Worm (Caenorhabditis elegans) whole organism, L2 larva: ENCODE results near the gene tbx-36.
A peak's percentile ranks its signal among the peaks of the same experiment; 100 is the strongest.

Source experiments
- C34F6.9 ChIP-seq: fragments of 150-350 bp; optimal IDR thresholded peaks from 2 replicates; lab custom pipeline; 2014; ENCODE audit warnings: missing biosample characterization, missing genetic modification characterization
- F13H6.1 ChIP-seq: sonication (generic microtip); optimal IDR thresholded peaks from 2 replicates; lab custom pipeline; 2016; ENCODE audit warnings: missing genetic modification characterization, missing compliant biosample characterization
- R02D3.7 ChIP-seq: fragments of 150-350 bp; optimal IDR thresholded peaks from 2 replicates; lab custom pipeline; 2014; ENCODE audit warnings: missing biosample characterization, missing genetic modification characterization
- Y55F3AM.14 ChIP-seq: fragments of 200-800 bp; sonication (Bioruptor generic); optimal IDR thresholded peaks from 2 replicates; lab custom pipeline; 2018; ENCODE audit warnings: mild to moderate bottlenecking, missing genetic modification characterization, missing compliant biosample characterization
- ZK546.5 ChIP-seq: sonication (generic microtip); optimal IDR thresholded peaks from 2 replicates; lab custom pipeline; 2017; ENCODE audit warnings: missing biosample characterization, missing genetic modification characterization
- ama-1 ChIP-seq: fragments of 150-350 bp; optimal IDR thresholded peaks from 2 replicates; lab custom pipeline; 2018; ENCODE audit warnings: inconsistent platforms
- blmp-1 ChIP-seq: sonication (generic microtip); optimal IDR thresholded peaks from 2 replicates; lab custom pipeline; 2017; ENCODE audit warnings: missing genetic modification characterization, mild to moderate bottlenecking, missing compliant biosample characterization, antibody characterized with exemption, moderate library complexity; ENCODE audit not compliant: insufficient read depth
- ceh-16 ChIP-seq: fragments of 150-350 bp; optimal IDR thresholded peaks from 2 replicates; lab custom pipeline; 2014; ENCODE audit warnings: missing biosample characterization, missing genetic modification characterization
- ceh-82 ChIP-seq: fragments of 150-350 bp; optimal IDR thresholded peaks from 2 replicates; lab custom pipeline; 2014; ENCODE audit warnings: missing biosample characterization, missing genetic modification characterization
- crh-2 ChIP-seq: sonication (generic microtip); optimal IDR thresholded peaks from 2 replicates; lab custom pipeline; 2017; ENCODE audit warnings: missing biosample characterization, missing genetic modification characterization
- dmd-4 ChIP-seq: sonication (generic microtip); optimal IDR thresholded peaks from 2 replicates; lab custom pipeline; 2017; ENCODE audit warnings: missing biosample characterization, missing genetic modification characterization
- egl-27 ChIP-seq: sonication (generic microtip); optimal IDR thresholded peaks from 3 replicates; lab custom pipeline; 2017; ENCODE audit warnings: missing biosample characterization, missing genetic modification reagents, missing genetic modification characterization
- elt-1 ChIP-seq: fragments of 150-350 bp; optimal IDR thresholded peaks from 2 replicates; lab custom pipeline; 2014; ENCODE audit warnings: missing biosample characterization, missing genetic modification characterization
- elt-3 ChIP-seq: sonication (generic microtip); optimal IDR thresholded peaks from 2 replicates; lab custom pipeline; 2017; ENCODE audit warnings: missing biosample characterization, missing genetic modification characterization
- fos-1 ChIP-seq: fragments of 150-350 bp; optimal IDR thresholded peaks from 2 replicates; lab custom pipeline; 2014; ENCODE audit warnings: missing biosample characterization, missing genetic modification characterization
- gmeb-1 ChIP-seq: fragments of 150-350 bp; optimal IDR thresholded peaks from 2 replicates; lab custom pipeline; 2014; ENCODE audit warnings: missing biosample characterization, missing genetic modification characterization
- lin-11 ChIP-seq: fragments of 150-350 bp; sonication (generic microtip); optimal IDR thresholded peaks from 2 replicates; lab custom pipeline; 2014; ENCODE audit warnings: missing biosample characterization, missing genetic modification characterization, inconsistent platforms, mixed read lengths
- lin-13 ChIP-seq: fragments of 150-350 bp; optimal IDR thresholded peaks from 2 replicates; lab custom pipeline; 2014; ENCODE audit warnings: missing biosample characterization, missing genetic modification reagents, missing genetic modification characterization
- lin-39 ChIP-seq: fragments of 150-350 bp; optimal IDR thresholded peaks from 2 replicates; lab custom pipeline; 2014; ENCODE audit warnings: missing biosample characterization, missing genetic modification reagents, missing genetic modification characterization
- lsy-2 ChIP-seq, 2 experiments: fragments of 150-350 bp in 1 of 2; sonication (generic microtip) in 1 of 2; optimal IDR thresholded peaks; 2 replicates each; lab custom pipeline; 2014 to 2017; ENCODE audit warnings: missing biosample characterization in 2 of 2, missing genetic modification characterization in 2 of 2
- mab-5 ChIP-seq: fragments of 150-350 bp; optimal IDR thresholded peaks from 2 replicates; lab custom pipeline; 2014; ENCODE audit warnings: missing biosample characterization, missing genetic modification characterization
- mbf-1 ChIP-seq: sonication (generic microtip); optimal IDR thresholded peaks from 2 replicates; lab custom pipeline; 2017; ENCODE audit warnings: missing biosample characterization, missing genetic modification characterization
- mdl-1 ChIP-seq, 2 experiments: fragments of 150-350 bp in 1 of 2; sonication (generic microtip) in 1 of 2; optimal IDR thresholded peaks; 2 replicates each; lab custom pipeline; 2017; ENCODE audit warnings: missing biosample characterization in 2 of 2, missing genetic modification characterization in 2 of 2
- nhr-10 ChIP-seq: sonication (generic microtip); optimal IDR thresholded peaks from 2 replicates; lab custom pipeline; 2017; ENCODE audit warnings: missing biosample characterization, missing genetic modification characterization
- nhr-11 ChIP-seq: fragments of 150-350 bp; optimal IDR thresholded peaks from 2 replicates; lab custom pipeline; 2014; ENCODE audit warnings: missing biosample characterization, missing genetic modification characterization
- nhr-12 ChIP-seq: fragments of 150-350 bp; optimal IDR thresholded peaks from 2 replicates; lab custom pipeline; 2014; ENCODE audit warnings: missing biosample characterization, missing genetic modification characterization
- nhr-129 ChIP-seq: fragments of 150-350 bp; optimal IDR thresholded peaks from 2 replicates; lab custom pipeline; 2014; ENCODE audit warnings: missing biosample characterization, missing genetic modification characterization
- nhr-21 ChIP-seq: fragments of 150-350 bp; optimal IDR thresholded peaks from 2 replicates; lab custom pipeline; 2014; ENCODE audit warnings: missing biosample characterization, missing genetic modification characterization
- nhr-23 ChIP-seq: fragments of 150-350 bp; optimal IDR thresholded peaks from 2 replicates; lab custom pipeline; 2014; ENCODE audit warnings: missing biosample characterization, missing genetic modification reagents, missing genetic modification characterization
- nhr-237 ChIP-seq: fragments of 150-350 bp; optimal IDR thresholded peaks from 2 replicates; lab custom pipeline; 2014; ENCODE audit warnings: missing biosample characterization, missing genetic modification characterization
- nhr-25 ChIP-seq: fragments of 150-350 bp; sonication (generic microtip); optimal IDR thresholded peaks from 3 replicates; lab custom pipeline; 2014; ENCODE audit warnings: missing biosample characterization, missing genetic modification characterization
- nhr-6 ChIP-seq: fragments of 150-350 bp; optimal IDR thresholded peaks from 2 replicates; lab custom pipeline; 2014; ENCODE audit warnings: missing biosample characterization, missing genetic modification characterization
- nhr-77 ChIP-seq: fragments of 150-350 bp; optimal IDR thresholded peaks from 2 replicates; lab custom pipeline; 2014; ENCODE audit warnings: missing biosample characterization, missing genetic modification characterization
- peb-1 ChIP-seq: fragments of 150-350 bp; optimal IDR thresholded peaks from 2 replicates; lab custom pipeline; 2014; ENCODE audit warnings: missing biosample characterization, missing genetic modification characterization
- sem-4 ChIP-seq: fragments of 150-350 bp; optimal IDR thresholded peaks from 2 replicates; lab custom pipeline; 2014; ENCODE audit warnings: missing biosample characterization, missing genetic modification reagents, missing genetic modification characterization
- skn-1 ChIP-seq: sonication (generic microtip); optimal IDR thresholded peaks from 2 replicates; lab custom pipeline; 2017; ENCODE audit warnings: missing biosample characterization, missing genetic modification characterization
- sma-9 ChIP-seq, 2 experiments: fragments of 150-350 bp in 1 of 2; sonication (generic microtip) in 1 of 2; optimal IDR thresholded peaks; 2 replicates each; lab custom pipeline; 2014 to 2016; ENCODE audit warnings: missing genetic modification characterization in 2 of 2, mild to moderate bottlenecking in 1 of 2, missing biosample characterization in 1 of 2, missing compliant biosample characterization in 1 of 2, missing genetic modification reagents in 1 of 2, moderate library complexity in 1 of 2
- snpc-4 ChIP-seq: fragments of 150-350 bp; optimal IDR thresholded peaks from 2 replicates; lab custom pipeline; 2014; ENCODE audit warnings: missing biosample characterization, missing genetic modification characterization
- unc-39 ChIP-seq: fragments of 150-350 bp; optimal IDR thresholded peaks from 2 replicates; lab custom pipeline; 2014; ENCODE audit warnings: missing biosample characterization, missing genetic modification characterization
- unc-55 ChIP-seq: fragments of 150-350 bp; sonication (generic microtip); optimal IDR thresholded peaks from 3 replicates; lab custom pipeline; 2014; ENCODE audit warnings: missing biosample characterization, missing genetic modification reagents, missing genetic modification characterization
- unc-62 ChIP-seq: fragments of 150-350 bp; optimal IDR thresholded peaks from 2 replicates; lab custom pipeline; 2014; ENCODE audit warnings: missing biosample characterization, missing genetic modification reagents, missing genetic modification characterization
- zag-1 ChIP-seq: fragments of 150-350 bp; optimal IDR thresholded peaks from 2 replicates; lab custom pipeline; 2014; ENCODE audit warnings: missing biosample characterization, missing genetic modification characterization
- ztf-1 ChIP-seq: fragments of 200-800 bp; sonication (Bioruptor generic); conservative IDR thresholded peaks from 2 replicates; pipeline ENCODE4 v1.3.6; 2022; ENCODE audit warnings: missing genetic modification characterization, missing compliant biosample characterization

tbx-36 gene

DNA sequence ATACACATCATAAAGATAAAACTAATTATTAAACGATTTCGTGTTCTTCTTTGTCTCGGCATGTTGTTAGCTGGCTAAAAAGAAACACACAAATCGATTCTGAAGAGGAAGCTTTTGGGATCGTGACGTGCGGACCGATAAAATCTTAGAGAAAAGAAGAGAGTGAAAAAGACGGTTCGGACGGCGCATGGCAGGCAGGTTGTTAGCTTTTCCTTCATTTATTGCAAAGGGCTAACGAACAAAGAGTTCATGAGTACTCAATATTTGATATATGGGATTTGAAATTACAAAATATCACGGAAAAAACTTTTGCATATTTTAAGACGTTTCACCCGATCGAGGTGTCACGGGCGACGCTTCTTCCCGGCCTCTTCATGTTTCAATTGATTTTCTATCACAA is 4.7 kb upstream of the tbx-36 start, which contains the start of gene ZK829.3:
ZK829.3 (minus strand) TSS at position 101 of the 400 bp plus-strand sequence.
- TF ChIP-seq ceh-16: no peak
- TF ChIP-seq crh-2 (tag; lab: Kevin White, UChicago): no peak
- no peak for TF ChIP-seq snpc-4 (tag; lab: Kevin White, UChicago)
- no peak for TF ChIP-seq nhr-237 (tag; lab: Kevin White, UChicago)
- TF ChIP-seq unc-39: no peak
- no peak for TF ChIP-seq blmp-1
- TF ChIP-seq mab-5: no peak
- TF ChIP-seq nhr-10 (tag; lab: Kevin White, UChicago): no peak
- no peak for TF ChIP-seq lin-39 (tag; lab: Kevin White, UChicago)
- no peak for TF ChIP-seq ama-1 (lab: Kevin White, UChicago)
- no peak for TF ChIP-seq R02D3.7 (tag; lab: Kevin White, UChicago)
- TF ChIP-seq F13H6.1: no peak
- no peak for TF ChIP-seq lin-13 (GFP tag; lab: Kevin White, UChicago)
- TF ChIP-seq nhr-6 (tag; lab: Kevin White, UChicago): no peak
- no peak for TF ChIP-seq nhr-11 (tag; lab: Kevin White, UChicago)
- TF ChIP-seq ceh-82 (tag; lab: Kevin White, UChicago): no peak

DNA sequence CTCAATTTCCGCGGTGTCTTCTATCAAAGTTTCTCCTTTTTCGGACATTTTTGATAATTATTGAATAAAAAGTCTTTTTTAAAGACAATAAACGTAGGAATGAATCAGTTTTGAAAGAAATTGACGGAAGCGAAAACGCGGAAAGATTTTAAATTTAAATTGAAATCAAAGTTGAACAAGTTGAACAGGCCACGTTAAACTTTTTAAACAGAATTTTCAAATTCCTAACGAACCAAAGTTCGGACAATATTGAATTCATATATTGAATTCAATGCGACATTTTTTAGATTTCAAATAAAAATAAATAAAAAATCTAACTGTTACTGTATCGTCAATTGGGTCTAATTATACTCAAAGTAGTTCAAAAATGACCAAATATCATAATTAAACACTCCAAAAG is 653 bp upstream of the tbx-36 start, which contains the start of gene hdl-1:
hdl-1 (minus strand) TSS at position 101 of the 400 bp plus-strand sequence.
- TF ChIP-seq gmeb-1 (no peak), unc-62 (GFP tag; lab: Kevin White, UChicago) (no peak), mdl-1 (tag; optimal IDR thresholded peaks at IDR 0.05; lab: Kevin White, UChicago) (no peak), mab-5 (no peak), nhr-237 (tag; lab: Kevin White, UChicago) (no peak), R02D3.7 (tag; lab: Kevin White, UChicago) (no peak), sma-9 (GFP tag; optimal IDR thresholded peaks at IDR 0.05; lab: Kevin White, UChicago) (no peak), sma-9 (tag; optimal IDR thresholded peaks at IDR 0.05; lab: Kevin White, UChicago) (no peak), lin-11 (tag; lab: Kevin White, UChicago) (no peak), F13H6.1 (no peak), elt-3 (tag; lab: Kevin White, UChicago) (no peak), unc-39 (no peak), elt-1 (no peak), zag-1 (tag; lab: Kevin White, UChicago) (no peak), dmd-4 (no peak), nhr-12 (tag; lab: Kevin White, UChicago) (no peak), nhr-21 (tag; lab: Kevin White, UChicago) (no peak), nhr-77 (tag; lab: Kevin White, UChicago) (no peak), lin-39 (tag; lab: Kevin White, UChicago) (no peak), nhr-23 (no peak), ZK546.5 (tag; lab: Kevin White, UChicago) (no peak)
- TF ChIP-seq, all 48 proteins: peak for 0

DNA sequence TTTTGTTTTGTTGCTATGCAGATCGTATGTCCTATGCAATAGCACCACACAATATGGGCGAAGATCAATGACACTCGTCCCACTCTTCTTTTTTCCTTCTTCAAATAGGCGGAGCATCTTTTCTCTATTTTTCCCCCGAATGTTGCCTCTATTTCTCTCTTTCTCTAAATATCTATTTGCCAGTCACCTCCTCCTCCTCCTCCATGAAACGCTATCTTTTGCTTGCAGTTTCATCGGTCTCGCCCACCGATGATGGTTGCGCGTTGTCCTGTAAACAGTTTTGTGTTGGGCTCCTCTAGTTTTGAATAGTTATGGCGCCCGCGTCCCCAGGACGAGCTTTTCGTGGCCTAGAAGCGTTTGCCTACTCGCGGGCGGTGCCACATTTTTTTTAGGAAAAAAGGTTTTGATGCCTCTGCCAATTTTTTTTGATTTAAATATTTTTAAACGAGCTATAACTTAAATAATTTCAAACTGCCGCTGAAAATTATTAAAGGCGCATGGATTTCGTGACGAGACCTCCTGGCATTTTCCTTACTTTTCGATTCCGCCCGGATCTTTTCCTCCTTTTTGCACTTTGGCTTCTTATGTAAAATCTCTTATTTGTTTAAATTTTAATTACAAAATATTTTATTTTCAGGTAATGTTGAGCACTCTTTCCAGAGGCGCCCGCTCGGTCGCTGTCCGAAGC is 2.4 kb downstream of the tbx-36 start, which contains the start of gene gdh-1:
gdh-1 (plus strand) TSS at position 638 of the 688 bp plus-strand sequence.
- TF ChIP-seq ceh-16 (no peak), mab-5 (no peak), sma-9 (GFP tag; optimal IDR thresholded peaks at IDR 0.05; lab: Kevin White, UChicago) (peak; percentile 47), sma-9 (tag; optimal IDR thresholded peaks at IDR 0.05; lab: Kevin White, UChicago) (no peak), blmp-1 (peak; percentile 44), elt-3 (tag; lab: Kevin White, UChicago) (no peak), unc-62 (GFP tag; lab: Kevin White, UChicago) (no peak), snpc-4 (tag; lab: Kevin White, UChicago) (no peak), nhr-129 (tag; lab: Kevin White, UChicago) (peak; percentile 75), nhr-12 (tag; lab: Kevin White, UChicago) (no peak), mdl-1 (tag; optimal IDR thresholded peaks at IDR 0.05; lab: Kevin White, UChicago) (peak in 1 of 2 experiments; percentile 5), skn-1 (tag; lab: Kevin White, UChicago) (no peak), peb-1 (no peak), Y55F3AM.14 (GFP tag; lab: Kevin White, UChicago) (no peak), F13H6.1 (peak; percentile 48), lsy-2 (tag; optimal IDR thresholded peaks at IDR 0.05; lab: Kevin White, UChicago) (peak; percentile 16), crh-2 (tag; lab: Kevin White, UChicago) (peak; percentile 59), nhr-77 (tag; lab: Kevin White, UChicago) (no peak), egl-27 (tag; lab: Kevin White, UChicago) (no peak), R02D3.7 (tag; lab: Kevin White, UChicago) (no peak), zag-1 (tag; lab: Kevin White, UChicago) (no peak), C34F6.9 (tag; lab: Kevin White, UChicago) (peak; percentile 52), sem-4 (tag; lab: Kevin White, UChicago) (no peak), ztf-1 (GFP tag; lab: Robert Waterston, UW) (no peak), ama-1 (lab: Kevin White, UChicago) (peak; percentile 56), ZK546.5 (tag; lab: Kevin White, UChicago) (no peak), dmd-4 (no peak), nhr-21 (tag; lab: Kevin White, UChicago) (no peak), fos-1 (tag; lab: Kevin White, UChicago) (peak; percentile 50), nhr-237 (tag; lab: Kevin White, UChicago) (no peak), mbf-1 (tag; lab: Kevin White, UChicago) (no peak), nhr-10 (tag; lab: Kevin White, UChicago) (no peak), nhr-6 (tag; lab: Kevin White, UChicago) (no peak), nhr-11 (tag; lab: Kevin White, UChicago) (no peak), nhr-23 (no peak), unc-55 (GFP tag; lab: Kevin White, UChicago) (peak; percentile 35), nhr-25 (tag; lab: Kevin White, UChicago) (peak; percentile 73), lin-11 (tag; lab: Kevin White, UChicago) (no peak), lin-39 (tag; lab: Kevin White, UChicago) (no peak), gmeb-1 (peak; percentile 33)
